Fruit fly (Drosophila melanogaster): ENCODE measurements around the gene PpD6.

PpD6 gene

dm6 chr2L:3086290-3086876 is 23.1 kb upstream of the PpD6 start:
- TF ChIP-seq Hr4 (GFP tag; optimal IDR thresholded peaks at IDR 0.05) (peak; percentile 80), CG6163 (GFP tag; IDR thresholded peaks at IDR 0.05) (peak; percentile 69), CG1621 (tag; optimal IDR thresholded peaks at IDR 0.05) (no peak), lz (GFP tag; optimal IDR thresholded peaks at IDR 0.05) (peak; percentile 41), CG8319 (GFP tag; optimal IDR thresholded peaks at IDR 0.05) (peak; percentile 2), Hr38 (GFP tag; optimal IDR thresholded peaks at IDR 0.05) (no peak), CG3032 (tag; optimal IDR thresholded peaks at IDR 0.05) (peak; percentile 36), CG6792 (GFP tag; optimal IDR thresholded peaks at IDR 0.05) (peak; percentile 47), Sox14 (GFP tag; optimal IDR thresholded peaks at IDR 0.05) (peak; percentile 45), spab (GFP tag; optimal IDR thresholded peaks at IDR 0.05) (no peak), dsx (GFP tag; optimal IDR thresholded peaks at IDR 0.05; ENCODE audit: poor library complexity, severe bottlenecking) (no peak), vri (GFP tag; optimal IDR thresholded peaks at IDR 0.05) (no peak), Hr39 (GFP tag; optimal IDR thresholded peaks at IDR 0.05) (peak; percentile 34), Sox15 (GFP tag; optimal IDR thresholded peaks at IDR 0.05) (no peak), CG6808 (GFP tag; optimal IDR thresholded peaks at IDR 0.05) (peak; percentile 13), ss (GFP tag; optimal IDR thresholded peaks at IDR 0.05) (no peak), pdm3 (GFP tag; optimal IDR thresholded peaks at IDR 0.05) (peak; percentile 58), CG31627 (GFP tag; optimal IDR thresholded peaks at IDR 0.05) (peak; percentile 30), CG8119 (GFP tag; IDR thresholded peaks at IDR 0.05) (peak; percentile 84), CG11902 (GFP tag; optimal IDR thresholded peaks at IDR 0.05) (no peak), Met (GFP tag; optimal IDR thresholded peaks at IDR 0.05) (peak; percentile 16), esn (GFP tag; optimal IDR thresholded peaks at IDR 0.05) (peak; percentile 50), Smox (GFP tag; optimal IDR thresholded peaks at IDR 0.05) (peak; percentile 38), CG15336 (GFP tag; IDR thresholded peaks at IDR 0.05) (peak; percentile 86), Sox102F (GFP tag; optimal IDR thresholded peaks at IDR 0.05) (peak; percentile 19), acj6 (GFP tag; optimal IDR thresholded peaks at IDR 0.05) (peak; percentile 42), CG3919 (GFP tag; optimal IDR thresholded peaks at IDR 0.05) (peak; percentile 58), CG4318 (GFP tag; optimal IDR thresholded peaks at IDR 0.05) (peak; percentile 14), Ets21C (GFP tag; optimal IDR thresholded peaks at IDR 0.05) (peak; percentile 4), svp (GFP tag) (peak; percentile 82), topi (GFP tag; optimal IDR thresholded peaks at IDR 0.05) (peak; percentile 45), CG11762 (GFP tag; optimal IDR thresholded peaks at IDR 0.05; ENCODE audit: insufficient read depth) (no peak), CG6854 (GFP tag; optimal IDR thresholded peaks at IDR 0.05) (no peak), fd59A (GFP tag; optimal IDR thresholded peaks at IDR 0.05) (no peak), Eip75B (GFP tag; optimal IDR thresholded peaks at IDR 0.05) (peak; percentile 41), salr (GFP tag; optimal IDR thresholded peaks at IDR 0.05) (peak in 1 of 2 experiments; percentile 55), CG10669 (GFP tag; optimal IDR thresholded peaks at IDR 0.05) (peak; percentile 8), eg (GFP tag; IDR thresholded peaks at IDR 0.05) (peak; percentile 87), fd85E (GFP tag; optimal IDR thresholded peaks at IDR 0.05) (no peak), Eip78C (GFP tag) (peak; percentile 89), dac (GFP tag; optimal IDR thresholded peaks at IDR 0.05) (peak; percentile 47), CG32006 (GFP tag; optimal IDR thresholded peaks at IDR 0.05) (peak; percentile 75), Lpt (GFP tag; optimal IDR thresholded peaks at IDR 0.05) (peak; percentile 54), CG34406 (GFP tag; optimal IDR thresholded peaks at IDR 0.05) (peak; percentile 17), CG10631 (GFP tag; optimal IDR thresholded peaks at IDR 0.05) (peak; percentile 43), Ets96B (tag; optimal IDR thresholded peaks at IDR 0.05) (no peak), achi (GFP tag; optimal IDR thresholded peaks at IDR 0.05) (peak; percentile 59), CG6276 (GFP tag; optimal IDR thresholded peaks at IDR 0.05) (peak; percentile 56), Gug (GFP tag; IDR thresholded peaks at IDR 0.05) (peak; percentile 59), Blimp-1 (GFP tag; optimal IDR thresholded peaks at IDR 0.05) (no peak), CG16779 (tag; optimal IDR thresholded peaks at IDR 0.05) (peak; percentile 4), CG8632 (GFP tag; optimal IDR thresholded peaks at IDR 0.05) (no peak)

Data from whole organism, prepupa.